Fruit fly (Drosophila melanogaster): ENCODE data around the gene CG11663.

CG11663 gene

DNA sequence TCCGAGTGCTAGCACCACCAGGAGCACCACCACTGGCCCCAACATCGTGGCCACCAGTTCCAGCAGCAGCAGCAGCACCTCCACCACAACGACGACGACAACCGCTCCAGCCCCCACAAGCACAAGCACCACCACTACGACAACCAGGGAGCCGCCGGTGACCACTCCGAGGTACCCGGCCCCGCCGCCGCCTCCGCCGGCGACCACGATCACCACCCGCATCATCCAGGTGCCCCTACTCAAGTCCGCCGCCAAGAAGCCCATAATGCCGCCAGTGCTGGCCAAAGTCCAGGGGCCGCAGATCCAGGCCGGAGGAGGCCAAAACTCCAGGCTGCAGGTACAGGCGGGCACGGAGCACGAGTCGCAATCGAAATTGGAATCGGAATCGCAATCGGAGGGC is 39.7 kb downstream of the CG11663 start:
- TF ChIP-seq CG14710 (tag; optimal IDR thresholded peaks at IDR 0.05) (no peak), Hr39 (optimal IDR thresholded peaks at IDR 0.05) (peak; percentile 52), Med (GFP tag) (peak; percentile 39), CG13624 (GFP tag; optimal IDR thresholded peaks at IDR 0.05) (no peak), ash1 (GFP tag; optimal IDR thresholded peaks at IDR 0.05) (no peak), chif (GFP tag; optimal IDR thresholded peaks at IDR 0.05) (no peak), CG11085 (GFP tag; IDR thresholded peaks at IDR 0.05) (no peak), pita (GFP tag; optimal IDR thresholded peaks at IDR 0.05) (no peak), Hr3 (GFP tag; optimal IDR thresholded peaks at IDR 0.05) (no peak), ato (GFP tag; IDR thresholded peaks at IDR 0.05; ENCODE audit: partially characterized antibody) (no peak), hkb (optimal IDR thresholded peaks at IDR 0.05) (no peak), hkb (GFP tag; IDR thresholded peaks at IDR 0.05) (no peak), CG10147 (GFP tag; optimal IDR thresholded peaks at IDR 0.05) (no peak), sqz (GFP tag; optimal IDR thresholded peaks at IDR 0.05) (no peak)

DNA sequence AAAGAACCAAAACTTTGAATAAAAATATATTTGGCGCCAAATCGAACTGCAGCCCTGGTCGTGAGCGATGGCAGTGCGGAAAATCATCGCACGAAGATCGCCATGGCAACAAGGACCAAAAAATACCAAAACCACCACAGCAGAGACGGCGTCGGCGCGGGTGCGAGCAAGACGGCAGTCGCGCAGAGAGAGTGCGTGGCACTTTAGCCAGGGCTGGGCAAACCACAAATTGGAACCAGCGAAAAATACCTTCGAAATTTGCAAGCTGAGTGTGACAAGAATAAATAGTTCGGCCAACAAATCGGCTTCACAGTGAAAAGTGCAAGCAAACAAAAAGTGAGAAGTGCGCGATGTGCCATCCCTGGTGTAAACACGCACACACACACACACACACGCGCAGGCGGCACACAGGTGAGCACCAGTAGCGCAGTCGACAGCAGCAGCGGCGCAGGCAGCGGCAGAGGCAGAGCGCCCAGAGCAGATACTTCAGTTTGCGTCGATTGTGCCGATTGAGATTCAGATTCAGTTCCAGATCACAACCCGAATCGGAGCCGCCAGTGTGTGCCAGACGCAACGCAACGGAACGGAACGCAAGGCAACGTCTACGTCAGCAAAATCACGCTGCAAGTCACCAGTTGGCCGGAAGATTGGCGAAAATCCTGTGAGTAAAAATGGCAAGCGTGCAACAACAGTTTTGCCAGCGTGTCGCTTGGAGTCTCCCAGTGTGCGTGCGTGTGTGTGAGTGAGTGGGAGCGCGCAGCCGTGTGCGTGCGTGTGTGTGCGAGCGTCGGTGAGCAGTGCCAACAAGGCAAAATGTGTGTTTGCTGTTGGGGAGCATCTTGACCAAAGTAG is 41.0 kb downstream of the CG11663 start, which contains the start of gene TRAM:
TSS of gene TRAM (plus strand) at position 184 of the 852 bp plus-strand sequence.
- TF ChIP-seq CG4424 (GFP tag; optimal IDR thresholded peaks at IDR 0.05) (peak; percentile 98), tio (GFP tag; optimal IDR thresholded peaks at IDR 0.05) (no peak), vfl (GFP tag; optimal IDR thresholded peaks at IDR 0.05) (peak; percentile 96), CG16863 (GFP tag; optimal IDR thresholded peaks at IDR 0.05) (peak; percentile 99), CG11456 (GFP tag; IDR thresholded peaks at IDR 0.05) (peak; percentile 99), Hr3 (GFP tag; optimal IDR thresholded peaks at IDR 0.05) (peak; percentile 97), HLH3B (GFP tag; IDR thresholded peaks at IDR 0.05) (peak; percentile 98), CG33213 (GFP tag; optimal IDR thresholded peaks at IDR 0.05) (peak; percentile 98), grau (tag; optimal IDR thresholded peaks at IDR 0.05) (peak; percentile 93), Kr (GFP tag; optimal IDR thresholded peaks at IDR 0.05) (peak; percentile 92), sens (GFP tag) (peak; percentile 99), fd102C (GFP tag; optimal IDR thresholded peaks at IDR 0.05) (peak; percentile 89), lab (GFP tag; optimal IDR thresholded peaks at IDR 0.05) (peak; percentile 99), Aef1 (GFP tag; IDR thresholded peaks at IDR 0.05) (peak; percentile 99), CG30431 (GFP tag; optimal IDR thresholded peaks at IDR 0.05) (peak; percentile 98), br (optimal IDR thresholded peaks at IDR 0.05) (no peak), CG11504 (tag; optimal IDR thresholded peaks at IDR 0.05) (peak; percentile 96), Dek (tag; optimal IDR thresholded peaks at IDR 0.05) (peak; percentile 97), D (optimal IDR thresholded peaks at IDR 0.05) (no peak), D (GFP tag; optimal IDR thresholded peaks at IDR 0.05) (peak; percentile 98), CG4854 (GFP tag; optimal IDR thresholded peaks at IDR 0.05) (peak; percentile 94), CG31224 (GFP tag; IDR thresholded peaks at IDR 0.05) (peak; percentile 97), Chrac-16 (GFP tag; optimal IDR thresholded peaks at IDR 0.05) (peak; percentile 99), CG6791 (GFP tag; IDR thresholded peaks at IDR 0.05; ENCODE audit: partially characterized antibody) (peak; percentile 82), CG8388 (GFP tag; optimal IDR thresholded peaks at IDR 0.05) (peak; percentile 97), Atf3 (GFP tag; optimal IDR thresholded peaks at IDR 0.05) (peak; percentile 98), CG1832 (GFP tag; optimal IDR thresholded peaks at IDR 0.05) (peak; percentile 92), Ets65A (GFP tag) (peak; percentile 100), CG30403 (GFP tag; optimal IDR thresholded peaks at IDR 0.05) (peak; percentile 98), CG17568 (GFP tag; optimal IDR thresholded peaks at IDR 0.05) (no peak), CG18599 (GFP tag; optimal IDR thresholded peaks at IDR 0.05) (peak; percentile 99), prd (optimal IDR thresholded peaks at IDR 0.05) (no peak), prd (GFP tag; IDR thresholded peaks at IDR 0.05) (peak; percentile 100), CG2129 (GFP tag; IDR thresholded peaks at IDR 0.05; ENCODE audit: partially characterized antibody) (peak; percentile 56), ind (GFP tag; optimal IDR thresholded peaks at IDR 0.05) (peak; percentile 99), CG7745 (tag; optimal IDR thresholded peaks at IDR 0.05) (peak; percentile 68), lilli (GFP tag; optimal IDR thresholded peaks at IDR 0.05) (peak; percentile 99)
